Fruit fly (Drosophila melanogaster): ENCODE results near the gene CG5112.
A peak's percentile ranks its signal among the peaks of the same experiment; 100 is the strongest.

CG5112 gene

DNA sequence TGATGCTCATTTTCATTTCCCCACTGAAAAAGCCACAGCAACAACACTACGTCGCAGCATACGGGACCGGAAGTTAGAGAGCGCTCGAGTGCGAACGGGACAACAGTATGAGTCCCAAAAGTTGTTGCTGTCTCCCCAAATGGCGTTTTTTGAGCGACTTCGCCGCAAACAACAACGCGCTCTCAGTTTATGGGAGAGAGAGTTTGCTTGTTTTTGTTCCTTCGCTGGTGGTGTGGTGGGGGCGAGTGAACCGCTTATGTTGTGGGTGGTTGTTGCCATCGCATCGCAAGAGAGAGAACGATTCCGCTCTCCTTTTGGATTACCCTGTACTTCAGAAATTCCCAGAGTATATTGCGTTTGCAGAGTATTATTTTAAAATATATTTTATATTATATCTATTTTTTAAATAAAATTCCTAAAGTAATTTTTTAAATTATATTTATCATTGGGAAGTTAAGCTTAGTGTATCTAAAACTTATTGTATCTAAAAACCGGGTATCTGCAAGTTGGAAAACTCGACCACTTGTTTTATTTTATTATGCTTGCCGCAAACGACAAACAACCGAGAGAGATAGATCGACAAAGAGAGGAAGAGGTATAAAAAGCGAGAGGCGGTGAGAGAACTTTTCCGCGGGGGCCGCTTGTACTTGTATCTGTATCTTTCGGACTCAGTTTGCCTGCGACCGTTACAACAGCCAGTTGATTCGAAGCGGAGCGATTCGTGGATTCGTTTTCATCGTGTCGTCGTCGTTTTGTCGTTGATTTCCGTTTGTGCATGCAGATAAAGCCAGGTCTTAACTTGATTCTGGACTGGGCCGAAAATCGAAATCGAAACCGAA is 24.4 kb downstream of the CG5112 start, which contains the start of gene msi (continued):
- peak; percentile 96 for TF ChIP-seq Poxn (GFP tag; IDR thresholded peaks at IDR 0.05)
- TF ChIP-seq br (optimal IDR thresholded peaks at IDR 0.05) = no peak
- TF ChIP-seq repo (GFP tag; optimal IDR thresholded peaks at IDR 0.05) = peak; percentile 5
- peak; percentile 89 for TF ChIP-seq slou (GFP tag; optimal IDR thresholded peaks at IDR 0.05)
- TF ChIP-seq CG6813 (GFP tag; optimal IDR thresholded peaks at IDR 0.05) = peak; percentile 98
- peak; percentile 99 for TF ChIP-seq CG7372 (GFP tag; IDR thresholded peaks at IDR 0.05)
- TF ChIP-seq tap (tag; optimal IDR thresholded peaks at IDR 0.05) = peak; percentile 98
- peak; percentile 100 for TF ChIP-seq nmo (GFP tag; optimal IDR thresholded peaks at IDR 0.05)
- TF ChIP-seq CG3995 (GFP tag; optimal IDR thresholded peaks at IDR 0.05) = peak; percentile 8
- peak; percentile 100 for TF ChIP-seq vvl (GFP tag; IDR thresholded peaks at IDR 0.05)
- TF ChIP-seq Doc2 (GFP tag; IDR thresholded peaks at IDR 0.05) = peak; percentile 94
- peak; percentile 40 for TF ChIP-seq pzg (GFP tag; optimal IDR thresholded peaks at IDR 0.05)
- peak; percentile 99 for TF ChIP-seq Fer1 (GFP tag; optimal IDR thresholded peaks at IDR 0.05)
- TF ChIP-seq CG11695 (GFP tag; IDR thresholded peaks at IDR 0.05) = peak; percentile 99
- TF ChIP-seq ab (GFP tag; optimal IDR thresholded peaks at IDR 0.05) = peak; percentile 18
- no peak for TF ChIP-seq Hey (tag; optimal IDR thresholded peaks at IDR 0.05)
- TF ChIP-seq CG15073 (GFP tag; optimal IDR thresholded peaks at IDR 0.05) = peak; percentile 76
- TF ChIP-seq Sox102F (GFP tag; optimal IDR thresholded peaks at IDR 0.05) = peak; percentile 100
- peak; percentile 97 for TF ChIP-seq stwl (tag; optimal IDR thresholded peaks at IDR 0.05)
- TF ChIP-seq CG18619 (GFP tag; optimal IDR thresholded peaks at IDR 0.05) = peak; percentile 99
- peak; percentile 18 for TF ChIP-seq Sry-δ (GFP tag; optimal IDR thresholded peaks at IDR 0.05)
- TF ChIP-seq lilli (GFP tag; optimal IDR thresholded peaks at IDR 0.05) = peak; percentile 92
- TF ChIP-seq Doc3 (GFP tag; IDR thresholded peaks at IDR 0.05; ENCODE audit: partially characterized antibody) = no peak
- peak; percentile 99 for TF ChIP-seq CG32767 (GFP tag; IDR thresholded peaks at IDR 0.05)
- TF ChIP-seq tin (GFP tag; optimal IDR thresholded peaks at IDR 0.05) = peak; percentile 96
- TF ChIP-seq luna (GFP tag; optimal IDR thresholded peaks at IDR 0.05) = peak; percentile 33
- TF ChIP-seq ttk (GFP tag; IDR thresholded peaks at IDR 0.05) = peak; percentile 99
- peak; percentile 98 for TF ChIP-seq CG6683 (GFP tag; optimal IDR thresholded peaks at IDR 0.05)
- TF ChIP-seq Side (GFP tag; optimal IDR thresholded peaks at IDR 0.05) = peak; percentile 67
- TF ChIP-seq scrt (GFP tag; optimal IDR thresholded peaks at IDR 0.05) = peak; percentile 97
- TF ChIP-seq kni (GFP tag; optimal IDR thresholded peaks at IDR 0.05) = peak; percentile 68
- TF ChIP-seq vfl (GFP tag; optimal IDR thresholded peaks at IDR 0.05) = peak; percentile 79
- peak; percentile 7; the same call in 2 of the 3 replicates for TF ChIP-seq CG34224 (GFP tag; IDR thresholded peaks at IDR 0.05; ENCODE audit: partially characterized antibody)
- TF ChIP-seq Ssrp (tag; optimal IDR thresholded peaks at IDR 0.05) = peak; percentile 100
- peak; percentile 98 for TF ChIP-seq CG17328 (GFP tag; IDR thresholded peaks at IDR 0.05)
- peak; percentile 87 for TF ChIP-seq CG4707 (GFP tag; optimal IDR thresholded peaks at IDR 0.05)
- peak; percentile 97 for TF ChIP-seq Fer2 (tag; optimal IDR thresholded peaks at IDR 0.05)
- peak; percentile 95 for TF ChIP-seq Rx (GFP tag; IDR thresholded peaks at IDR 0.05)
- TF ChIP-seq CG13775 (GFP tag; optimal IDR thresholded peaks at IDR 0.05) = peak; percentile 98
- TF ChIP-seq CG8478 (optimal IDR thresholded peaks at IDR 0.05) = no peak
- peak; percentile 92 for TF ChIP-seq Deaf1 (tag; optimal IDR thresholded peaks at IDR 0.05)
- TF ChIP-seq unc-4 (GFP tag; IDR thresholded peaks at IDR 0.05; ENCODE audit: partially characterized antibody) = peak; percentile 29
- TF ChIP-seq CG6654 (GFP tag; optimal IDR thresholded peaks at IDR 0.05) = peak; percentile 90
- peak; percentile 99 for TF ChIP-seq Hr3 (GFP tag; optimal IDR thresholded peaks at IDR 0.05)
- TF ChIP-seq onecut (GFP tag; IDR thresholded peaks at IDR 0.05) = peak; percentile 93
- peak; percentile 67; the same call in 1 of the 3 replicates for TF ChIP-seq z (GFP tag; IDR thresholded peaks at IDR 0.05)
- peak; percentile 99 for TF ChIP-seq gcm (GFP tag; optimal IDR thresholded peaks at IDR 0.05)
- TF ChIP-seq CG11398 (GFP tag; optimal IDR thresholded peaks at IDR 0.05) = no peak
- TF ChIP-seq CG9932 (GFP tag; IDR thresholded peaks at IDR 0.05) = peak; percentile 98
- TF ChIP-seq unpg (GFP tag; optimal IDR thresholded peaks at IDR 0.05) = peak; percentile 99
